Fruit fly (Drosophila melanogaster): ENCODE data around the gene Spn27A.

dm6 chr2L:6705081-6705480 is 31.9 kb upstream of the Spn27A start:
- TF ChIP-seq Ets98B (GFP tag; IDR thresholded peaks at IDR 0.05) (peak; percentile 14; the same call in 1 of the 2 replicates), CG13204 (GFP tag; optimal IDR thresholded peaks at IDR 0.05) (no peak)

Data from whole organism, pupa.